Worm (Caenorhabditis elegans): Measurements from ENCODE around the gene fbxa-50.

fbxa-50 gene

ce11 chrIII:1288473-1289056, at the start of gene fbxa-50:
Gene fbxa-50, minus strand, starts transcription at chrIII:1288523.
- no peak for TF ChIP-seq unc-62 (GFP tag; optimal IDR thresholded peaks at IDR 0.05)

DNA sequence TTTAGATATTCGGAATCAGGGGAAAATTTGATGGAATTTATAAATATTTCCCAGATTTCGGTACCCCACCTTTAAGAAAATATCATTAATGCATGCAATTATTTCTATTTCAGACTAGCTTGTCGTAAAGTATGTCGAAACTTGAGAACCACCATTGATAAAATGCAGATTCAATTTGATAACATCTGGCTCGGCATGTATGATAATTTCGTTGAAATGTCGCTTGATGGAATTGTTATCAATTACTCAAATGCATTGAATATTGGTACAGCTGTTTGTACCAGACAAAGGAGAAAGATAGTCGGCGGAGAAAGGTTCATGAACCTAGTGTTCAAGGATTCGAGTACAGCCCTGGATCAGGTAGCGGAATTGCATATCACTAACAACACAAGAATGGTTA, 43.6 kb upstream of the fbxa-50 start, which contains the start of gene Y82E9BL.19:
TSS of gene Y82E9BL.19 (plus strand) at position 123 of the 400 bp plus-strand sequence.
- TF ChIP-seq unc-62 (GFP tag; optimal IDR thresholded peaks at IDR 0.05): no peak

DNA sequence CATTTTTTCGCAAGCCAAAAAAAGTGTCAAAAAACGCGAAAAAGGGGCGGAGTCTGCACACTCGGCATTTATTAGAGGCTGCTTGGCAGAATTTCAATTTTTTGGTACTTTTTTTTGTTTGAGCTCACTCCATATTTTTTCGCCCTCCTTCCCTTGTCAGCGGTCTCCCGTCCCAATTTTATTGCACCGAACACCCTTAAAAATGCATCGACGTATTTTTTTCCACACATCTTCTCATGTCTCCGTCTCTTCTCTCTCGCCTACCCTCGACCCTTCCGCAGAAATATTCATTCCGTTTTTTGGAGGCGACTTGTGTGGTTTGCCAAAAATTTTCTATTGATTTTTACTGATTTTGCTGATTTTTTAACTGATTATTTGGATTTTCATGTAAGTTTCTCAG, 38.2 kb upstream of the fbxa-50 start, which contains the start of gene Y82E9BL.18:
TSS of gene Y82E9BL.18 (plus strand) at position 301 of the 400 bp plus-strand sequence.
- no peak for TF ChIP-seq unc-62 (GFP tag; optimal IDR thresholded peaks at IDR 0.05)

DNA sequence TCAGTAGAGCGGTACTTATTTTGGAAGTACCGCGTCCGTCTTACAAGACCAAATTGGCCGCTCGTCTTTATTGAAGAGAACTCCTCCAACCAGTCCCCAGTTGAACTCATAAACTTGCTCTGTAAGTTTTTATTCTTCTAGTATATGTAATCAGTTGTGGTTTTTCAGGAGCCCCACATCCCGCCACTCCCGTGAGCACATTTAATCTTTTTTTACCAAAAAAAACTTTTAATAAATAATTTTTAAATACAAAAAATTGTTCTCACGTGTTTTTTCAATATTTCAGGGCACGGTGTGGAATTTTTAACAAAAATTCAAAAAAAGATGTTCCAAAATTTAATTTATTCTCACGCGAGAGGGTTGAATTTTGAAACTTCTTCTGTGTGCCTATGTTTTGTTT, 36.2 kb upstream of the fbxa-50 start, which contains the start of gene fbxa-14:
TSS of gene fbxa-14 (minus strand) at position 101 of the 400 bp plus-strand sequence.
- TF ChIP-seq unc-62 (GFP tag; optimal IDR thresholded peaks at IDR 0.05): no peak

DNA sequence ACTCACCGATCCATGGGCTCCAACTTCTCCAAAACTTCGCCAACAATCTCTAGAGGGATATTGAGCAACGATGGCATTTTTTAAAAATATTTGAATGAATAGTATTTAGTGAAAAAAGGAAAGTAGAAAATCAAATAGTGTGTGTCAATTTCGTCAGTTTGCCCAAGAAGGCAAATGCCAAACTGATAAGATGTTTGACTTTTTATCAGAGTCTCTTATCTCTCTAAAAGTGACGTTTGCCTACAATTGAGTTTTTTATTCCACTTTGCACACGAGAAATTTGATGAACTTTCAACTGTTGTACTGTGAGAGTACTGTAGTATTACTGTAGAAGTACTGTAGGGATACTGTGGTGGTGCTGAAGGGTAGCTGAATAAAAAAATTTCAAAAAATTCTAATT, 35.2 kb upstream of the fbxa-50 start:
- TF ChIP-seq unc-62 (GFP tag; optimal IDR thresholded peaks at IDR 0.05): no peak

DNA sequence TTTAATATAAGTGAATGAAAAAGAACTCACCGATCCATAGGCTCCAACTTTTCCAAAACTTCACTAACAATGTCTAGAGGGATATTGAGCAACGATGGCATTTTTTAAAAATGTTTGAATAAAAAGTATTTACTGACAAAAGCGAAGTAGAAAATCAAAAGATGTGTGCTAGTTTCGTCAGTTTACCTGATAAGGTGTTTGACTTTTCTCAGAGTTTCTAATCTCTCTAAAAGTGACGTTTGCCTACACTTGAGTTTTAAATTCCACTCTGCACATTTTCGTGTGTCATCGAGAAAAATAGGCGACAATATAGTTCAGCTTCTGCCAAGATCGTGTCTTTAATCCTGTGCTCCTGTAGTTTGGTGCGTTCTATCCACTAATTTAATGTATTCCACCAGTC, 33.2 kb upstream of the fbxa-50 start, which contains the start of gene fbxa-15:
TSS of gene fbxa-15 (minus strand) at position 101 of the 400 bp plus-strand sequence.
- TF ChIP-seq unc-62 (GFP tag; optimal IDR thresholded peaks at IDR 0.05): no peak

DNA sequence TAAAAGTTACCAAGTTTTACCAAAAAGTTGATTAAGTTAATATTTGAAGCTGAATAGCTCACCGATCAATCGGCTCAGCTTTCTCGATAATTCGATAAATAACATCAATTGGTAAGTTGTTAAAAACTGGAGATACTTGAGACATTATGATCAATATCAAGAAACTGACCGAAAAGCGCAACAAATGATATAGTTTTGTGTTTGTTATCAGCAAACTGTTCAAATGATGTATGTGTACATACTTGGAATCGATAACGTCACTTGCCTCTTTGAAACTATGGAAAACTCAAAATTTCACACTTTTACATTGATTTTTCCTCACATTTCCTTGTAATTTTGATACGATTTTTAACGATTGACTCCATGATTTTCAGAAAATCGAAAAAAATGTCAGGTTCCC, 26.7 kb upstream of the fbxa-50 start, which contains the start of the genes fbxa-80 and fbxa-19:
TSS of gene fbxa-80 (minus strand) at position 173 of the 400 bp plus-strand sequence.
TSS of gene fbxa-19 (plus strand) at position 364 of the 400 bp plus-strand sequence.
- no peak for TF ChIP-seq unc-62 (GFP tag; optimal IDR thresholded peaks at IDR 0.05)

- no peak for TF ChIP-seq unc-62 (GFP tag; optimal IDR thresholded peaks at IDR 0.05)
Measured at ce11 chrIII:1314283-1314682, 26.0 kb upstream of the fbxa-50 start.

- TF ChIP-seq unc-62 (GFP tag; optimal IDR thresholded peaks at IDR 0.05): no peak
Measured at ce11 chrIII:1311367-1311766, 23.0 kb upstream of the fbxa-50 start.

DNA sequence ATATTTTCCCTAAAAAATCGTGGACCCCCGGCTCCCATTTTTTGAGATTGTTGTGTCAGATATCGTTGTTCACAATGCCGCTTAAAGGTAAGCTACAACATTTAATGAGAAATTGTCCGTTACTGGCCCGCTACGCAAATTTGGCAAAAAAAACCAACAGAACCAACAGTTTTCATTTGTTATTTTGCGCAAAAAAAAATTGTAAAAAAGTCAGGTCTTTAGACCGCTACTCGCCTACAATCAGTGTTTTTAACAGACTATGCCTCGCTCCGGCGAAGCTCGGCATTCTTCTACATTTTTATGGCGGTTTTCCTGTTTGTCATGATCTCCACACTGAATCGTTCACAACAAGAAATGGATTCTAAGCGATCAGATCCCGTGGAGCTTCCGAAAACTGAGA, 20.6 kb upstream of the fbxa-50 start, which contains the start of gene Y82E9BL.12:
TSS of gene Y82E9BL.12 (plus strand) at position 301 of the 400 bp plus-strand sequence.
- no peak for TF ChIP-seq unc-62 (GFP tag; optimal IDR thresholded peaks at IDR 0.05)

ce11 chrIII:1308209-1308608, 19.9 kb upstream of the fbxa-50 start, which contains the start of gene fbxa-79:
Gene fbxa-79, minus strand, starts transcription at chrIII:1308294.
- TF ChIP-seq unc-62 (GFP tag; optimal IDR thresholded peaks at IDR 0.05): no peak

ce11 chrIII:1307333-1307732, 19.0 kb upstream of the fbxa-50 start:
- no peak for TF ChIP-seq unc-62 (GFP tag; optimal IDR thresholded peaks at IDR 0.05)

DNA sequence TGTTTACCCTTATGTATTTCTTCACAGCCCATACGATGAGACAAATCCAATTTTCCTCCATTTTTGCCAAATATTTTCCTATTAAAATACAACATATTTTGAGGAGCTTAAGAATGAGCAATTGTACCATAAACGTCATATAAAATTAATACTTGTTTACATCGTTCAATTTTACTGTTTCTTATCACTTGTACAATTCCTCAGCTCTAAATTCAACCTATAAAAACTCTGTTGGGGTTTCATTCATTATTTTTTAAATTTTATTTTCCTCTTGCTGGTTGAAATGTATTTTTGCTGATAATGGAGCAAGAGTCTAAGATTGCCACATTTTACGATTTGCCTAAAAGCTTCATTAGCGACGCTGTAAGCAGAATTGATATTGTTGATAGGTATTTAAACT, 15.1 kb upstream of the fbxa-50 start, which contains the start of gene fbxa-75:
TSS of gene fbxa-75 (plus strand) at position 301 of the 400 bp plus-strand sequence.
- no peak for TF ChIP-seq unc-62 (GFP tag; optimal IDR thresholded peaks at IDR 0.05)

ce11 chrIII:1297604-1298003, 9.3 kb upstream of the fbxa-50 start, which contains the start of gene fbxa-28:
Gene fbxa-28, plus strand, starts transcription at chrIII:1297904.
- TF ChIP-seq unc-62 (GFP tag; optimal IDR thresholded peaks at IDR 0.05): no peak

ce11 chrIII:1295149-1295716, 6.9 kb upstream of the fbxa-50 start, which contains the start of gene fbxa-35:
Gene fbxa-35, plus strand, starts transcription at chrIII:1295666.
- TF ChIP-seq unc-62 (GFP tag; optimal IDR thresholded peaks at IDR 0.05): no peak

ce11 chrIII:1293135-1293534, 4.8 kb upstream of the fbxa-50 start, which contains the start of gene fbxa-36:
Gene fbxa-36, minus strand, starts transcription at chrIII:1293235.
- no peak for TF ChIP-seq unc-62 (GFP tag; optimal IDR thresholded peaks at IDR 0.05)

- TF ChIP-seq unc-62 (GFP tag; optimal IDR thresholded peaks at IDR 0.05): no peak
Measured at ce11 chrIII:1289139-1289538, 816 bp upstream of the fbxa-50 start.
